Fruit fly (Drosophila melanogaster): ENCODE measurements around the gene Cpr65Ay.

The Cpr65Ay gene

DNA sequence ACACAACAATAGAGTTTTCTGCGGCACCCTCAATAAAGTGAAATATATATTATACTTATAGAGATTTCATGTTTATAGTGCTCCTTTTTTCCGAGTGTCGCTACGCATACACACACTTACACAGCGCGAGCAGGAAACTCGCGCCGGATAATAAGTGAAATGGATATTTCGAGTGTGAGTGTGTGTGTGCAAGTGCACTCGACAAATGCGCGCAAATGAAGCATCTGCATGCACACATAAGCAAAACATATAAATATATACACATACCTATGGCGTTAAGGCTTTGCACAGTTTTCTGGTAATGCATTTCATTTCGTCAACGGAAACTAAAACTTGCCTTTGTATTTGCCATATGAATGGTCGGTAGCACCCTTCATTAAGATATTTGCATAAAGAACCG, 42.9 kb downstream of the Cpr65Ay start:
- TF ChIP-seq cad (GFP tag; optimal IDR thresholded peaks at IDR 0.05) (no peak), Ets65A (GFP tag) (peak; percentile 91), sens (GFP tag) (peak; percentile 24), chm (GFP tag; IDR thresholded peaks at IDR 0.05) (no peak), cg (GFP tag; optimal IDR thresholded peaks at IDR 0.05) (peak; percentile 5), Neu2 (GFP tag; optimal IDR thresholded peaks at IDR 0.05; ENCODE audit: borderline replicate concordance) (no peak), CG12104 (GFP tag; optimal IDR thresholded peaks at IDR 0.05) (no peak)

DNA sequence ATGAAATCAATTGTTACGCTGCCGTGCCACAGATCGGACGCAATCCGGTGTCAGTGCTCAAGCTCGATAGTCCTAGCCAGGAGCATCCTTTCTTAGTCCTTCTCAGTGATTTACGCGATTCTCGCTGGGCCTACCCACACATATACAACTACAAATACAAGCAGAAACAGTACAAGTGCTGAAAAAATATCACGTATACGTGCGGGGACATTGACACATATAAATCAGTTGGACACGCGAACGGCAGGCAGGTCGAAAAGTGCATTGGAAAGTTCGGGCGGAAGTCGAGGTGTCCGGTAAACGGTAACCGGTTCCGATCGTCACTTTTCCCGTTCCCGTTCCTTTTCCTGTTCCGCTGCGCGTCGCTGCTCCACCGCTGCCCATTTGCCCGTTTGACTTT, 47.0 kb downstream of the Cpr65Ay start:
- 0 out of 2 replicates have a peak, but pooled peaks have one; percentile 30 for TF ChIP-seq CG7372 (GFP tag; IDR thresholded peaks at IDR 0.05)
- no peak for TF ChIP-seq CG11696 (GFP tag; IDR thresholded peaks at IDR 0.05)
- peak; percentile 92 for TF ChIP-seq Ets65A (GFP tag)

DNA sequence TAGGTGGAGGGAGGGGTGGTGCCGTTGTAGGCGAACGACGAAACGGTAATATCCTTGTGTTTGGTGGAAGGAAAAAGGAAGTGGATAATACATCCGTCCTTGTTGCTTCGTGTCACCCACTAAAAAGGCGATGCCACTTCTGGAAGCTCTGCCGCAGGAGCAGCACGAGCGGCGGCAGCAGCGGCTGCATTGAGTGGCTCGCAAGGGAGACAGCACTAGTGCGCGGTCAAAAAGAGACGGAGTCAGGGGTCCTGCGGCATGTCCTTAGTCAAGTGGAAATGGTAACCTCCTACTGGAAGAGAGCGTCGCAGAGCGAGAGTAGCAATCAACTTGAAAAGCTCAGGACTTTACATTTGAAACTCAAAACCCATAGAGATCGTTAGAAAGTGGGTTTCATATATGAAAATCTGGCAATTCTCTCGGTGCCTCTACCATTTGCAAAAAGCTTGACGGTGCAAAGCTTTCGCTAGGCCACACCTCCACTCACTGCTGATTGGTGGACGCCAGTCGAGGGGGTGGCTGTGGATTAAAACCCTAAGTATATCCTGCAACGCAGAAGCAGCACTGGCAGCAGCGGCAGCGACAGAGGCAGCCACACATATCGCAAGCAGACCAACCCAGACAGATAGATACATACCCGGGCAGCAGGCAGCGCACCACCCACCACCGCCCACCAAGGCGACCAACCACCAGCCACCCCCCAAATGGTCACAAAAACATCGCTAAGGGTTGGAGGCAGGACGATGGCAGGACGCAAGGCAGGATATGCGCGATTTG, 47.6 kb downstream of the Cpr65Ay start:
- peak; percentile 65; the same call in 1 of the 2 replicates for TF ChIP-seq seq (GFP tag; IDR thresholded peaks at IDR 0.05)
- no peak for TF ChIP-seq D (optimal IDR thresholded peaks at IDR 0.05)
- TF ChIP-seq D (GFP tag; optimal IDR thresholded peaks at IDR 0.05), result no peak
- peak; percentile 96 for TF ChIP-seq Nf-YC (tag; optimal IDR thresholded peaks at IDR 0.05)
- TF ChIP-seq CG1832 (GFP tag; optimal IDR thresholded peaks at IDR 0.05), result peak; percentile 49
- TF ChIP-seq Nf-YB (GFP tag; optimal IDR thresholded peaks at IDR 0.05), result peak; percentile 95
- peak; percentile 40; the same call in 1 of the 2 replicates for TF ChIP-seq CG32767 (GFP tag; IDR thresholded peaks at IDR 0.05)
- TF ChIP-seq CG10321 (GFP tag; IDR thresholded peaks at IDR 0.05), result peak; percentile 43; the same call in 1 of the 2 replicates
- peak; percentile 87 for TF ChIP-seq Ets65A (GFP tag)
- no peak for TF ChIP-seq chm (GFP tag; IDR thresholded peaks at IDR 0.05)
- peak; percentile 64 for TF ChIP-seq Adf1 (GFP tag; IDR thresholded peaks at IDR 0.05)
- TF ChIP-seq CG3065 (GFP tag; optimal IDR thresholded peaks at IDR 0.05), result no peak
- no peak for TF ChIP-seq CG5953 (GFP tag; IDR thresholded peaks at IDR 0.05)

DNA sequence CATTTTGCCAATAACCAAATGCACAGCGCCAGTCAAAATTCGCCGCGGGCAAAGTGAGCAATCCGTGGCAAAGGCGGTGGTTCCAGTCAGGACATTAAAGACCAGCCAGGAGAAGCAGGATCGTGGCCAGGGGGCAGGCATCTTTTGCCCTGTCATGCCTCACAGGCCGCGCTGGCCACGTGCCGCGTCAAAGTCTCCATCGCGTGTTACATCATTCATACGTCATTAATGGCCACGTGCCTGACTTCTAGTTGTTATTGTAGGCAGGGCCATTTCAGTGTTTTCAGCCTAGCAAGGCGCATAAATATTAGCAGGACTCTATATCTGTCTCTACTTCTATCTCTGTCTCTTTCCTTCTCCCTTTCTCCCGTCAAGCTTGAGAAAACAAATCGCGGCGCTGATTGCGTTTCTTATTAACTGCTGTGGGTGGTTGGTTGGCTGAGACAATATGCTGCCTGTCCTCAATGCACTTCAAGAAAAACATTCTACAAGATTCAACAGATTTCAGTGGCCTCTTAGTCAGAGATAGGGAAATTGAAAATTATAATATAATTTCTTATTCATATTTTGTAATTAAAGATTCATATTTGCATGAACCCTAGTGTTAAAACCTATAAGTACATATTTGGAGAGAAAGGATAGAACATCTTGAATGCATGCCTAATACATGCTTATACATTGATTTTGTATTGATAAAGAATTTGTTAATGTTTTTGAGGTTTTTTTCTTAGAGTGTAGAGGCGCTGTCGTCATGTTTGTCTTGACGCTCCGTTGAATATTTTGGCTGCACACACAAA, 50.0 kb downstream of the Cpr65Ay start:
- TF ChIP-seq gem (tag; optimal IDR thresholded peaks at IDR 0.05) (peak; percentile 53), CG5245 (GFP tag; optimal IDR thresholded peaks at IDR 0.05) (no peak), CTCF (GFP tag; optimal IDR thresholded peaks at IDR 0.05) (no peak), CG4424 (GFP tag; optimal IDR thresholded peaks at IDR 0.05) (no peak), CG10147 (GFP tag; optimal IDR thresholded peaks at IDR 0.05) (no peak), CG43689 (GFP tag; IDR thresholded peaks at IDR 0.05) (no peak), pum (GFP tag; optimal IDR thresholded peaks at IDR 0.05) (no peak), CG10267 (tag; optimal IDR thresholded peaks at IDR 0.05) (peak; percentile 21), Usf (GFP tag; optimal IDR thresholded peaks at IDR 0.05) (no peak), h (optimal IDR thresholded peaks at IDR 0.05) (no peak), Optix (GFP tag; IDR thresholded peaks at IDR 0.05) (no peak), CG10462 (GFP tag; optimal IDR thresholded peaks at IDR 0.05) (no peak), Nf-YC (tag; optimal IDR thresholded peaks at IDR 0.05) (peak; percentile 20), Side (GFP tag; optimal IDR thresholded peaks at IDR 0.05) (no peak), fu2 (GFP tag; optimal IDR thresholded peaks at IDR 0.05) (no peak), CG13287 (GFP tag; IDR thresholded peaks at IDR 0.05; ENCODE audit: partially characterized antibody) (no peak), br (optimal IDR thresholded peaks at IDR 0.05) (no peak), esg (GFP tag; conservative IDR thresholded peaks at IDR 0.05) (no peak), bcd (GFP tag; optimal IDR thresholded peaks at IDR 0.05) (no peak), lilli (GFP tag; optimal IDR thresholded peaks at IDR 0.05) (no peak), Hsf (GFP tag; optimal IDR thresholded peaks at IDR 0.05) (no peak), lbe (GFP tag; optimal IDR thresholded peaks at IDR 0.05) (no peak), trh (GFP tag; optimal IDR thresholded peaks at IDR 0.05) (no peak), pros (GFP tag; optimal IDR thresholded peaks at IDR 0.05) (peak; percentile 48), CG17829 (tag; optimal IDR thresholded peaks at IDR 0.05) (peak; percentile 5), peb (GFP tag; IDR thresholded peaks at IDR 0.05) (no peak), bowl (GFP tag; IDR thresholded peaks at IDR 0.05) (no peak), CkIIα-i1 (GFP tag; IDR thresholded peaks at IDR 0.05) (no peak)
